Worm (Caenorhabditis elegans) whole organism, young adult: ENCODE results near the gene col-168.

ENCODE experiments used
- B0336.3 ChIP-seq: fragments of 200-800 bp; sonication (Bioruptor generic); IDR thresholded peaks from 2 replicates; pipeline ENCODE4 v1.3.6; 2022; ENCODE audit warnings: missing genetic modification characterization, missing compliant biosample characterization
- C06A6.2 ChIP-seq: fragments of 200-800 bp; sonication (Bioruptor generic); conservative IDR thresholded peaks from 2 replicates; pipeline ENCODE4 v1.3.6; 2022; ENCODE audit warnings: missing genetic modification characterization, missing compliant biosample characterization
- C17E4.6 ChIP-seq: fragments of 200-800 bp; sonication (Bioruptor generic); IDR thresholded peaks from 2 replicates; pipeline ENCODE4 v1.3.6; 2022; ENCODE audit warnings: missing genetic modification reagents, missing genetic modification characterization, missing compliant biosample characterization
- F33H1.4 ChIP-seq: fragments of 200-800 bp; sonication (Bioruptor generic); IDR thresholded peaks from 2 replicates; pipeline ENCODE4 v1.3.6; 2022; ENCODE audit warnings: missing genetic modification reagents, missing genetic modification characterization, missing compliant biosample characterization
- F39B2.1 ChIP-seq: fragments of 200-800 bp; sonication (Bioruptor generic); IDR thresholded peaks from 2 replicates; pipeline ENCODE4 v1.3.6; 2022; ENCODE audit warnings: missing genetic modification reagents, missing genetic modification characterization, missing compliant biosample characterization
- F55B11.4 ChIP-seq: sonication (generic microtip); optimal IDR thresholded peaks from 2 replicates; lab custom pipeline; 2016; ENCODE audit warnings: missing compliant biosample characterization, missing genetic modification characterization, borderline replicate concordance; ENCODE audit not compliant: insufficient read depth
- F57C9.4 ChIP-seq: sonication (generic microtip); optimal IDR thresholded peaks from 2 replicates; lab custom pipeline; 2017; ENCODE audit warnings: mild to moderate bottlenecking, missing genetic modification characterization, missing compliant biosample characterization
- K11D2.4 ChIP-seq: fragments of 200-800 bp; sonication (Bioruptor generic); IDR thresholded peaks from 2 replicates; pipeline ENCODE4 v1.3.6; 2022; ENCODE audit warnings: missing genetic modification reagents, missing genetic modification characterization, missing compliant biosample characterization
- T26A5.8 ChIP-seq: sonication (generic microtip); optimal IDR thresholded peaks from 2 replicates; lab custom pipeline; 2016; ENCODE audit warnings: missing genetic modification characterization, missing compliant biosample characterization
- ama-1 ChIP-seq, 3 experiments: fragments of 150-350 bp in 1 of 3; sonication (generic microtip) in 2 of 3; optimal IDR thresholded peaks; 2 replicates each; lab custom pipeline; 2014 to 2018; ENCODE audit warnings: missing biosample characterization in 2 of 3, missing genetic modification characterization in 2 of 3, missing genetic modification reagents in 2 of 3
- attf-6 ChIP-seq: fragments of 200-800 bp; sonication (Bioruptor generic); IDR thresholded peaks from 2 replicates; pipeline ENCODE4 v1.3.6; 2022; ENCODE audit warnings: missing genetic modification reagents, missing genetic modification characterization, missing compliant biosample characterization
- ccch-3 ChIP-seq: fragments of 200-800 bp; sonication (Bioruptor generic); optimal IDR thresholded peaks from 2 replicates; lab custom pipeline; 2018; ENCODE audit warnings: mild to moderate bottlenecking, missing genetic modification characterization, missing compliant biosample characterization
- cebp-2 ChIP-seq: fragments of 200-800 bp; sonication (Bioruptor generic); IDR thresholded peaks from 2 replicates; pipeline ENCODE4 v1.3.6; 2022; ENCODE audit warnings: missing genetic modification characterization, missing compliant biosample characterization
- ceh-100 ChIP-seq: fragments of 200-800 bp; sonication (Bioruptor generic); IDR thresholded peaks from 2 replicates; pipeline ENCODE4 v1.3.6; 2022; ENCODE audit warnings: missing genetic modification reagents, missing genetic modification characterization, missing compliant biosample characterization
- ceh-27 ChIP-seq: fragments of 200-800 bp; sonication (Bioruptor generic); optimal IDR thresholded peaks from 2 replicates; lab custom pipeline; 2018; ENCODE audit warnings: mild to moderate bottlenecking, missing genetic modification characterization, moderate library complexity, missing compliant biosample characterization
- dpff-1 ChIP-seq: sonication (generic microtip); optimal IDR thresholded peaks from 2 replicates; lab custom pipeline; 2017; ENCODE audit warnings: mild to moderate bottlenecking, missing genetic modification characterization, missing compliant biosample characterization
- efl-1 ChIP-seq: fragments of 150-350 bp; optimal IDR thresholded peaks from 2 replicates; lab custom pipeline; 2014; ENCODE audit warnings: missing biosample characterization, missing genetic modification reagents, missing genetic modification characterization
- madf-10 ChIP-seq: sonication (generic microtip); optimal IDR thresholded peaks from 2 replicates; lab custom pipeline; 2016; ENCODE audit warnings: mild to moderate bottlenecking, missing genetic modification characterization, missing compliant biosample characterization
- madf-3 ChIP-seq: fragments of 200-800 bp; sonication (Bioruptor generic); IDR thresholded peaks from 2 replicates; pipeline ENCODE4 v1.3.6; 2022; ENCODE audit warnings: missing genetic modification reagents, missing genetic modification characterization, missing compliant biosample characterization
- madf-6 ChIP-seq: fragments of 200-800 bp; sonication (Bioruptor generic); IDR thresholded peaks from 2 replicates; pipeline ENCODE4 v1.3.6; 2022; ENCODE audit warnings: missing genetic modification reagents, missing genetic modification characterization, missing compliant biosample characterization
- nfya-1 ChIP-seq: sonication (generic microtip); optimal IDR thresholded peaks from 2 replicates; lab custom pipeline; 2017; ENCODE audit warnings: antibody characterized with exemption, missing compliant biosample characterization, missing genetic modification characterization, borderline replicate concordance; ENCODE audit not compliant: insufficient read depth
- nhr-179 ChIP-seq: sonication (generic microtip); optimal IDR thresholded peaks from 2 replicates; lab custom pipeline; 2016; ENCODE audit warnings: mild to moderate bottlenecking, missing genetic modification characterization, missing compliant biosample characterization
- nhr-27 ChIP-seq: fragments of 200-800 bp; sonication (Bioruptor generic); optimal IDR thresholded peaks from 2 replicates; lab custom pipeline; 2018; ENCODE audit warnings: mild to moderate bottlenecking, missing genetic modification characterization, moderate library complexity, missing compliant biosample characterization
- pha-4 ChIP-seq: fragments of 150-350 bp; sonication (generic microtip); optimal IDR thresholded peaks from 2 replicates; lab custom pipeline; 2014; ENCODE audit warnings: missing biosample characterization, missing genetic modification reagents, missing genetic modification characterization
- rec-8 ChIP-seq, 2 experiments: sonication (generic microtip); optimal IDR thresholded peaks; 2 replicates each; lab custom pipeline; 2016; ENCODE audit warnings: mild to moderate bottlenecking in 2 of 2, missing genetic modification characterization in 2 of 2, missing genetic modification reagents in 2 of 2, missing genotype in 2 of 2, missing biosample characterization in 1 of 2, missing compliant biosample characterization in 1 of 2, moderate library complexity in 1 of 2
- snpc-1.3 ChIP-seq: sonication (generic microtip); optimal IDR thresholded peaks from 2 replicates; lab custom pipeline; 2017; ENCODE audit warnings: missing genetic modification characterization, mild to moderate bottlenecking, missing compliant biosample characterization, antibody characterized with exemption, moderate library complexity, missing genotype, missing genetic modification reagents; ENCODE audit not compliant: insufficient read depth
- snpc-3.4 ChIP-seq: sonication (generic microtip); optimal IDR thresholded peaks from 2 replicates; lab custom pipeline; 2017; ENCODE audit warnings: missing genetic modification characterization, mild to moderate bottlenecking, missing compliant biosample characterization, antibody characterized with exemption, moderate library complexity, missing genotype, missing genetic modification reagents
- tlf-1 ChIP-seq: fragments of 200-800 bp; sonication (Bioruptor generic); optimal IDR thresholded peaks from 2 replicates; lab custom pipeline; 2018; ENCODE audit warnings: mild to moderate bottlenecking, missing genetic modification characterization, missing compliant biosample characterization
- unc-62 ChIP-seq: fragments of 150-350 bp; optimal IDR thresholded peaks from 2 replicates; lab custom pipeline; 2014; ENCODE audit warnings: missing biosample characterization, missing genetic modification reagents, missing genetic modification characterization
- xnd-1 ChIP-seq: sonication (generic microtip); optimal IDR thresholded peaks from 2 replicates; lab custom pipeline; 2016; ENCODE audit warnings: missing genotype, missing genetic modification reagents, missing genetic modification characterization, missing compliant biosample characterization
- zfh-2 ChIP-seq: fragments of 200-800 bp; sonication (Bioruptor generic); conservative IDR thresholded peaks from 2 replicates; pipeline ENCODE4 v1.3.6; 2022; ENCODE audit warnings: missing genetic modification reagents, missing genetic modification characterization, missing compliant biosample characterization
- ztf-22 ChIP-seq: fragments of 200-800 bp; sonication (Bioruptor generic); optimal IDR thresholded peaks from 2 replicates; lab custom pipeline; 2018; ENCODE audit warnings: mild to moderate bottlenecking, missing genetic modification characterization, moderate library complexity, missing compliant biosample characterization
- ztf-28 ChIP-seq: fragments of 200-800 bp; sonication (Bioruptor generic); IDR thresholded peaks from 2 replicates; pipeline ENCODE4 v1.3.6; 2022; ENCODE audit warnings: missing genetic modification reagents, missing genetic modification characterization, missing compliant biosample characterization
- ztf-3 ChIP-seq: fragments of 200-800 bp; sonication (Bioruptor generic); optimal IDR thresholded peaks from 2 replicates; lab custom pipeline; 2018; ENCODE audit warnings: mild to moderate bottlenecking, missing genetic modification characterization, missing compliant biosample characterization
- ztf-6 ChIP-seq: fragments of 200-800 bp; sonication (Bioruptor generic); IDR thresholded peaks from 2 replicates; pipeline ENCODE4 v1.3.6; 2022; ENCODE audit warnings: missing genetic modification reagents, missing genetic modification characterization, missing compliant biosample characterization

col-168 gene

DNA sequence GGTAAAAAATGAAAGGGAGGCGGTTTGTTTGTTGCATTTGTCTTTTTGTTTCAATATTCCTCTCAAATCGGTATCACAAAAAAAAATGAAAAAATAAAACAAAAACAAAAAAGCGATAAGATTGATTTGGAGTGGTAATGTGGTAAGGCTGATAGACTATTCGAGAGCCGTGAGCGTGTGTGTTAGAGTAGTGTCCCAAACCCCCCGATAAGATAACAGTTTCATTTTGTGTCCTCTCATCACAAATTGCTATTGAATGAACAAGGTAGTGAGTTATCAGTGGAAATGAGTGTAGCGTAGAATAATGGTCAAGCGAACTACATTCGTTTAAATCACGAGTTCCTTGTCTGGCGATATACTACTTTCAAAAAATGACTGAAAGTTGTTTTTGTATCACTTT, 12.3 kb downstream of the col-168 start (continued):
- no peak for TF ChIP-seq rec-8 (tag; optimal IDR thresholded peaks at IDR 0.05; lab: Kevin White, UChicago)
- TF ChIP-seq snpc-1.3 (tag; lab: Kevin White, UChicago): no peak
- no peak for TF ChIP-seq cebp-2
- peak; percentile 2 for TF ChIP-seq pha-4
- peak; percentile 38 for TF ChIP-seq ztf-22 (GFP tag; lab: Kevin White, UChicago)
- no peak for TF ChIP-seq tlf-1 (GFP tag; lab: Kevin White, UChicago)
- TF ChIP-seq dpff-1 (tag; lab: Kevin White, UChicago): no peak
- TF ChIP-seq F33H1.4 (GFP tag; lab: Robert Waterston, UW): no peak
- TF ChIP-seq B0336.3 (GFP tag; lab: Robert Waterston, UW): no peak
- no peak for TF ChIP-seq snpc-3.4 (tag; lab: Kevin White, UChicago)
- no peak for TF ChIP-seq efl-1 (GFP tag; lab: Kevin White, UChicago)
- TF ChIP-seq ztf-3: no peak
- TF ChIP-seq madf-10 (tag; lab: Kevin White, UChicago): no peak
- no peak for TF ChIP-seq ztf-28 (GFP tag; lab: Robert Waterston, UW)

DNA sequence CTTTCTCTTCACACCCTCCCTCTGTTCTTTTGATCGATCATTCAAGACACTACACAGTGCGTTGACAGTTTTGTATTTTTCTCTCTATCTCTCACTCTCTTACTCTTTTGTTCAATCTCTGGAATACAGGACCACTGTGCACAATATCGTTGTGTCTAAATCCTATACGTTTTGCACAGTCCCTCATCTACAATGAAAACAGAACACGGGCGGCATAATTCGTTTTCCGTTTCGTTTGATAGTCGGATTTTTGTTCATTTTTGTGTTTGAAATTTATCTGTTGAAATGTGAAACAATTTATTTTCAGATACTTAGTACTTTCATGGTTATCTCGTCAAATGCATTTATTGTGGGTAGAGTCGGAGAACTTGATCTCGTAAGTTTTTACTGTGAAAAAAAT, 15.3 kb downstream of the col-168 start, which contains the start of gene C03B1.7:
TSS of gene C03B1.7 (plus strand) at position 301 of the 400 bp plus-strand sequence.
- no peak for TF ChIP-seq ceh-27 (GFP tag; lab: Kevin White, UChicago)
- no peak for TF ChIP-seq unc-62
- TF ChIP-seq nhr-27 (tag; lab: Kevin White, UChicago): no peak
- TF ChIP-seq ztf-6 (GFP tag; lab: Robert Waterston, UW): no peak
- no peak for TF ChIP-seq snpc-1.3 (tag; lab: Kevin White, UChicago)
- TF ChIP-seq ama-1 (optimal IDR thresholded peaks at IDR 0.05; lab: Kevin White, UChicago): no peak
- TF ChIP-seq ama-1 (GFP tag; optimal IDR thresholded peaks at IDR 0.05; lab: Kevin White, UChicago): no peak
- TF ChIP-seq F39B2.1 (GFP tag; lab: Robert Waterston, UW): no peak
- TF ChIP-seq C17E4.6 (GFP tag; lab: Robert Waterston, UW): no peak
- no peak for TF ChIP-seq B0336.3 (GFP tag; lab: Robert Waterston, UW)
- no peak for TF ChIP-seq cebp-2
- TF ChIP-seq F55B11.4: no peak
- no peak for TF ChIP-seq zfh-2
- TF ChIP-seq ccch-3 (GFP tag; lab: Kevin White, UChicago): no peak
- TF ChIP-seq T26A5.8 (tag; lab: Kevin White, UChicago): no peak
- TF ChIP-seq madf-3 (GFP tag; lab: Robert Waterston, UW): no peak
- TF ChIP-seq madf-6 (GFP tag; lab: Robert Waterston, UW): no peak

DNA sequence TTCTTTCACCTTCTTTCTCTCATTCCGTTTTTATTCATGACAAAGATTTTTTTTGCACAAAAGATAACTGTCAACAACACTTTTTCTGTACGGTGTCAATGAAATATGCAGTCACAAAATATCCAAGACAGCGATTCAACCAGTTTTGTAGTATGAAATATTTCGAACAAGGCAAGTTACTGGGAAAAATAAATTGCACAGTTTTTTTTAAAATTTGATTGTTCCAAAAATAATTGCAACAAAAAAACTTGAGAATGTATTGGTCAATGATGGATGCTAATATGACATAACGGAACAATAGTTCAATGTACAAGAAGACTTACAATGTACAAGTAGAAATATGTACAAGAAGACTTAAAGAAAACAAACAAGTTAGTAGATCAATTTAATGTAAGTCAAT, 19.6 kb downstream of the col-168 start:
- no peak for TF ChIP-seq xnd-1 (tag; lab: Kevin White, UChicago)
- TF ChIP-seq nhr-179 (tag; lab: Kevin White, UChicago): no peak
- TF ChIP-seq F57C9.4 (tag; lab: Kevin White, UChicago): no peak
- no peak for TF ChIP-seq ztf-3
- TF ChIP-seq attf-6: no peak
- no peak for TF ChIP-seq ceh-100 (GFP tag; lab: Robert Waterston, UW)
- no peak for TF ChIP-seq unc-62
- TF ChIP-seq nfya-1 (tag; lab: Kevin White, UChicago): no peak
- no peak for TF ChIP-seq K11D2.4 (GFP tag; lab: Robert Waterston, UW)
- no peak for TF ChIP-seq C06A6.2 (GFP tag; lab: Robert Waterston, UW)
